Fruit fly (Drosophila melanogaster) whole organism, pupa: ENCODE measurements around the gene CG33946.

Experiments
- CG15710 ChIP-seq: fragments of 200-800 bp; sonication (Bioruptor generic); optimal IDR thresholded peaks from 2 replicates; lab custom pipeline; 2018; ENCODE audit warnings: missing biosample characterization, mild to moderate bottlenecking, missing genetic modification characterization, moderate library complexity
- CG34367 ChIP-seq: fragments of 200-800 bp; sonication (Bioruptor generic); optimal IDR thresholded peaks from 2 replicates; lab custom pipeline; 2018; ENCODE audit warnings: missing biosample characterization, mild to moderate bottlenecking, missing genetic modification characterization
- CG9948 ChIP-seq: fragments of 200-800 bp; sonication (Bioruptor generic); optimal IDR thresholded peaks from 2 replicates; lab custom pipeline; 2018; ENCODE audit warnings: missing biosample characterization, mild to moderate bottlenecking, missing genetic modification characterization, moderate library complexity
- EcR ChIP-seq: fragments of 200-800 bp; sonication (Bioruptor generic); optimal IDR thresholded peaks from 3 replicates; lab custom pipeline; 2019; ENCODE audit warnings: missing biosample characterization, missing genetic modification characterization, mild to moderate bottlenecking, moderate library complexity, missing genetic modification reagents
- Snoo ChIP-seq: fragments of 200-800 bp; sonication (Bioruptor generic); optimal IDR thresholded peaks from 3 replicates; lab custom pipeline; 2017; ENCODE audit warnings: missing biosample characterization, mild to moderate bottlenecking, missing genetic modification characterization, inconsistent platforms

DNA sequence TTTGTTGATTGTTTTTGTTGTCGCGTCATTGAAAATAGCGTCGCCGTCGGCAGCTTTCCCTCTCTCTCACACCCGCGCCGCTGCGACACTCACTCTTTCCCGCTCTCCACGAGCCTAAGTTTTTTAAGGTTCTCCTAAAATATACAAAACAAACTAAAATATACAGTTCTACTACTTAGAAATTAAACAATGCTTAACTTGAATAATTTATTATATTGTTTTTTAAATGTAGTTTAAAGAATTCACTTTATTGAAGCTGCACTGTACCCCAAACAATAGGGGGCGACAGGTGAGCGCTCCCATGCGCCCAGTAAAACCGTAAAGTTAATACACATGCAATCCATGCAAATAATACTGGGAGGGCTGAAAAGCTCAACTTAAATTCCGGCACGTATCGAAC lies 33.4 kb downstream of the CG33946 start:
- TF ChIP-seq CG9948 = no peak
- no peak for TF ChIP-seq CG15710 (tag; lab: Kevin White, UChicago)
- TF ChIP-seq Snoo (tag; lab: Kevin White, UChicago) = no peak
- TF ChIP-seq CG34367 (tag; lab: Kevin White, UChicago) = no peak
- no peak for TF ChIP-seq EcR
